Fruit fly (Drosophila melanogaster): ENCODE data around the gene CG18787.
A peak's percentile ranks its signal among the peaks of the same experiment; 100 is the strongest.

CG18787 gene

DNA sequence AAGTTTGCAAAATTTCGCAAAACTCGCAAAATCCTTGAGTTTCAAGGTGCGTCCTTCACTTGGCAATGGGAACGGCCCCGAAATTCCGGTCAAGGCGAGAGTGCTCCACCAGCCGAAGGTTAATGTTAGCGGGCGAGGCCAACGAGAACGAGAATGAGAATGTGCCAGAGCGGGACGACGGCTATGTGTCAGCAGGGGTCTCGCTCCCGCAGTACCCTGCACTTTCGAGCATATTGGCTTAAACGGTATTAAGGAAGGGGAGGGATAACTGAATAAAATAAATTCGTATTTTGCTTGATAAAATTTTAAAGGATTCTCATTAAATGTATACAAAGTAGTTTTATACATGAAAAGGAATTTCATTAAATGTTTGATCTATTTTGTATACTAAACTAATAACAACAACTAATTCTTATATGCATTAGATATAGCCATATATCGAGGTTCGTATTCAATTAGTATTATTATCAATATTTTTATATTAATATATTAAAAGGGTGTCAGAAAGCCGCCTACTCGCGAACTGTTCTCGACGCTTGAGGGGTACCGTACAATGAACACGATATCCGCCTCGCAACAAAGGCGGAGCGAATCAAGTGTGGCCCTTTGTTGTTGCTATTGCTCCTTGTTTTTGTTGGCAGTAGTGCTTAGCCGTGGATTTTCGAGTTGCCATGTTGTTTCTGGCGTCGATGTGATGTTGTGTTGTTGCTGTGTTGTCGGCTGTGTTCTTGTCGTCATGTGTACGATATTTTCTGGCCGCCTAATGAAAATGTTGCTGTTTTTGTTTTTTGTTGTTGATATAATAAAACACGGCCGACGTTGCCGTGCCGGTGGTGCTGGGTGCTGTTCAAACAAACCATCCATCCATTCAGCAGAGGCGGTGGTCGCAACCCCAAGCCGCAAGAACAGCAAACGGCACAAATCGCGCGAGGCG lies 7.5 kb upstream of the CG18787 start (continued):
- TF ChIP-seq Bteb2 (GFP tag; optimal IDR thresholded peaks at IDR 0.05) (peak; percentile 30), CoRest (tag; optimal IDR thresholded peaks at IDR 0.05) (peak; percentile 99), CG15696 (tag; optimal IDR thresholded peaks at IDR 0.05) (peak; percentile 93), Gsc (GFP tag; IDR thresholded peaks at IDR 0.05) (no peak), dati (GFP tag; IDR thresholded peaks at IDR 0.05) (no peak), kay (GFP tag; optimal IDR thresholded peaks at IDR 0.05) (peak; percentile 90), fd102C (GFP tag; optimal IDR thresholded peaks at IDR 0.05) (peak; percentile 52), lab (GFP tag; optimal IDR thresholded peaks at IDR 0.05) (peak; percentile 94), CG3065 (GFP tag; optimal IDR thresholded peaks at IDR 0.05) (peak; percentile 77), tio (GFP tag; optimal IDR thresholded peaks at IDR 0.05) (peak; percentile 96), cato (GFP tag; optimal IDR thresholded peaks at IDR 0.05; ENCODE audit: borderline replicate concordance) (peak; percentile 90), BEAF-32 (GFP tag; optimal IDR thresholded peaks at IDR 0.05) (no peak), stc (GFP tag; IDR thresholded peaks at IDR 0.05) (no peak), btn (GFP tag; optimal IDR thresholded peaks at IDR 0.05) (peak; percentile 46), Xbp1 (GFP tag; optimal IDR thresholded peaks at IDR 0.05) (peak; percentile 91), CG7786 (GFP tag; optimal IDR thresholded peaks at IDR 0.05) (peak; percentile 75), Aef1 (GFP tag; IDR thresholded peaks at IDR 0.05) (no peak), NK7.1 (GFP tag; optimal IDR thresholded peaks at IDR 0.05) (peak; percentile 18), rib (GFP tag; IDR thresholded peaks at IDR 0.05) (no peak), Rx (GFP tag; IDR thresholded peaks at IDR 0.05) (no peak), CG42726 (GFP tag; IDR thresholded peaks at IDR 0.05; ENCODE audit: partially characterized antibody) (no peak), Spps (tag; optimal IDR thresholded peaks at IDR 0.05) (peak; percentile 84), Deaf1 (tag; optimal IDR thresholded peaks at IDR 0.05) (peak; percentile 77), CG7839 (tag; optimal IDR thresholded peaks at IDR 0.05) (peak; percentile 98), CG11560 (tag; IDR thresholded peaks at IDR 0.05) (no peak), Mes4 (GFP tag; optimal IDR thresholded peaks at IDR 0.05) (peak; percentile 65), CG4360 (GFP tag; IDR thresholded peaks at IDR 0.05) (no peak), CG30020 (tag; optimal IDR thresholded peaks at IDR 0.05) (peak; percentile 84), wdn (GFP tag; IDR thresholded peaks at IDR 0.05) (no peak), Ptx1 (GFP tag; IDR thresholded peaks at IDR 0.05) (no peak), CG34224 (GFP tag; IDR thresholded peaks at IDR 0.05; ENCODE audit: partially characterized antibody) (no peak), CG4328 (GFP tag; optimal IDR thresholded peaks at IDR 0.05) (peak; percentile 94), dan (GFP tag; IDR thresholded peaks at IDR 0.05) (no peak), Sry-β (GFP tag; optimal IDR thresholded peaks at IDR 0.05) (peak; percentile 39), pnt (GFP tag; optimal IDR thresholded peaks at IDR 0.05) (peak; percentile 58), Pdp1 (GFP tag; optimal IDR thresholded peaks at IDR 0.05) (peak in 1 of 2 experiments; percentile 83), twi (tag; optimal IDR thresholded peaks at IDR 0.05) (peak; percentile 92), hkb (optimal IDR thresholded peaks at IDR 0.05) (no peak), hkb (GFP tag; IDR thresholded peaks at IDR 0.05) (no peak), bowl (GFP tag; IDR thresholded peaks at IDR 0.05) (no peak), CG34376 (GFP tag; optimal IDR thresholded peaks at IDR 0.05) (no peak), sqz (GFP tag; optimal IDR thresholded peaks at IDR 0.05) (peak; percentile 81), CG7372 (GFP tag; IDR thresholded peaks at IDR 0.05) (no peak), CG9876 (GFP tag; optimal IDR thresholded peaks at IDR 0.05) (peak; percentile 11), bigmax (GFP tag; optimal IDR thresholded peaks at IDR 0.05) (no peak), Side (GFP tag; optimal IDR thresholded peaks at IDR 0.05) (peak; percentile 34), ftz-f1 (GFP tag; optimal IDR thresholded peaks at IDR 0.05) (peak; percentile 100), org-1 (GFP tag; optimal IDR thresholded peaks at IDR 0.05) (peak; percentile 93), slp2 (GFP tag; optimal IDR thresholded peaks at IDR 0.05) (peak; percentile 70), Sin3A (optimal IDR thresholded peaks at IDR 0.05) (no peak)

Measured in whole organism, embryonic.